Fruit fly (Drosophila melanogaster): ENCODE data around the gene Cmpk.

Cmpk gene

dm6 chr3R:26068135-26068534 is 12.9 kb upstream of the Cmpk start:
- TF ChIP-seq CG13204 (GFP tag; optimal IDR thresholded peaks at IDR 0.05) (no peak), Pif1A (GFP tag; optimal IDR thresholded peaks at IDR 0.05) (no peak), EcR (GFP tag; optimal IDR thresholded peaks at IDR 0.05) (no peak), CG17806 (tag; optimal IDR thresholded peaks at IDR 0.05) (peak; percentile 43), gl (tag; optimal IDR thresholded peaks at IDR 0.05) (no peak), D1 (tag; optimal IDR thresholded peaks at IDR 0.05) (no peak), CG34367 (tag; optimal IDR thresholded peaks at IDR 0.05) (peak; percentile 25), CG8159 (tag; optimal IDR thresholded peaks at IDR 0.05) (peak; percentile 60), Pif1B (GFP tag; optimal IDR thresholded peaks at IDR 0.05) (peak; percentile 15), CG15710 (tag; optimal IDR thresholded peaks at IDR 0.05) (peak; percentile 39), CG4496 (GFP tag; IDR thresholded peaks at IDR 0.05) (no peak), rn (GFP tag; IDR thresholded peaks at IDR 0.05) (no peak), Ets98B (GFP tag; IDR thresholded peaks at IDR 0.05) (no peak), fd96Ca (GFP tag; IDR thresholded peaks at IDR 0.05) (no peak), CG12605 (GFP tag; IDR thresholded peaks at IDR 0.05) (no peak), CG8301 (tag; optimal IDR thresholded peaks at IDR 0.05) (peak; percentile 27), CG10348 (GFP tag; IDR thresholded peaks at IDR 0.05) (no peak), CG14655 (GFP tag; optimal IDR thresholded peaks at IDR 0.05) (peak; percentile 58), CG9948 (tag; optimal IDR thresholded peaks at IDR 0.05) (peak; percentile 40), CG32121 (GFP tag; IDR thresholded peaks at IDR 0.05) (no peak), Snoo (tag; optimal IDR thresholded peaks at IDR 0.05) (peak; percentile 12)

- TF ChIP-seq CG13204 (GFP tag; optimal IDR thresholded peaks at IDR 0.05) (peak; percentile 66), CG4496 (GFP tag; IDR thresholded peaks at IDR 0.05) (no peak)
Measured at dm6 chr3R:26064708-26065107, 9.5 kb upstream of the Cmpk start.

dm6 chr3R:26062911-26063310 is 7.7 kb upstream of the Cmpk start, which contains the start of gene CG14551:
TSS of gene CG14551 (minus strand) at chr3R:26063011.
- no peak for TF ChIP-seq EcR (GFP tag; optimal IDR thresholded peaks at IDR 0.05)
- no peak for TF ChIP-seq Pif1A (GFP tag; optimal IDR thresholded peaks at IDR 0.05)

DNA sequence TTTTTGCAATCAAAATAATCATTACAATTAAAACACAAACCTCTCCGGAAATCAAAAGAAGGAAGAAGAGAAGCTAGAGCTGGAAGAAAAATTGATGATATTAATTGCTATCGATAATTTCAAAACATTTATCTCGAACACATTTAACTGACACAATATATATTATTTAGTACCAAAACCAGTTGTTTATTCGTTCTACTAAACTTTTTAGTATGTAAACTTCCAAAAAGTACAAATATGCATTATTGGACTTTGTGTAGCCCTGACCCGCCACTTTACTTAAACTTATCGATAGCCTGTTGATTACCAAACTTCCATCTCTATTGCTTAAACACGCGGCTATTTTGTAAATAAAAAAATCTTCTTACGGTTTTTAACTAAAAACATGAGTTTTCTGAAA is 4.0 kb upstream of the Cmpk start, which contains the start of the genes RpL34a and Trmt61:
Gene RpL34a, minus strand, starts transcription at position 73 of the 400 bp plus-strand sequence.
Gene Trmt61, plus strand, starts transcription at position 302 of the 400 bp plus-strand sequence.
- peak; percentile 57 for TF ChIP-seq gl (tag; optimal IDR thresholded peaks at IDR 0.05)
- TF ChIP-seq D1 (tag; optimal IDR thresholded peaks at IDR 0.05): no peak
- TF ChIP-seq CG9948 (tag; optimal IDR thresholded peaks at IDR 0.05): peak; percentile 32
- TF ChIP-seq rn (GFP tag; IDR thresholded peaks at IDR 0.05): no peak
- TF ChIP-seq CG4496 (GFP tag; IDR thresholded peaks at IDR 0.05): peak; percentile 71; the same call in 2 of the 3 replicates
- TF ChIP-seq CG17806 (tag; optimal IDR thresholded peaks at IDR 0.05): peak; percentile 36
- peak; percentile 70 for TF ChIP-seq CG34367 (tag; optimal IDR thresholded peaks at IDR 0.05)
- no peak for TF ChIP-seq CG10348 (GFP tag; IDR thresholded peaks at IDR 0.05)
- peak; percentile 68; the same call in 1 of the 2 replicates for TF ChIP-seq CG12605 (GFP tag; IDR thresholded peaks at IDR 0.05)
- peak; percentile 52 for TF ChIP-seq Pif1B (GFP tag; optimal IDR thresholded peaks at IDR 0.05)
- TF ChIP-seq CG14655 (GFP tag; optimal IDR thresholded peaks at IDR 0.05): no peak
- no peak for TF ChIP-seq fd96Ca (GFP tag; IDR thresholded peaks at IDR 0.05)
- peak; percentile 66 for TF ChIP-seq CG15710 (tag; optimal IDR thresholded peaks at IDR 0.05)
- TF ChIP-seq CG13204 (GFP tag; optimal IDR thresholded peaks at IDR 0.05): peak; percentile 12
- peak; percentile 86 for TF ChIP-seq Snoo (tag; optimal IDR thresholded peaks at IDR 0.05)
- TF ChIP-seq CG8159 (tag; optimal IDR thresholded peaks at IDR 0.05): peak; percentile 60
- no peak for TF ChIP-seq EcR (GFP tag; optimal IDR thresholded peaks at IDR 0.05)
- peak; percentile 42; the same call in 1 of the 2 replicates for TF ChIP-seq Ets98B (GFP tag; IDR thresholded peaks at IDR 0.05)
- TF ChIP-seq CG32121 (GFP tag; IDR thresholded peaks at IDR 0.05): peak; percentile 52; the same call in 1 of the 2 replicates
- TF ChIP-seq CG8301 (tag; optimal IDR thresholded peaks at IDR 0.05): peak; percentile 58
- peak; percentile 77 for TF ChIP-seq Pif1A (GFP tag; optimal IDR thresholded peaks at IDR 0.05)

- TF ChIP-seq EcR (GFP tag; optimal IDR thresholded peaks at IDR 0.05) (no peak), CG9948 (tag; optimal IDR thresholded peaks at IDR 0.05) (no peak), CG14655 (GFP tag; optimal IDR thresholded peaks at IDR 0.05) (no peak), CG4496 (GFP tag; IDR thresholded peaks at IDR 0.05) (no peak), D1 (tag; optimal IDR thresholded peaks at IDR 0.05) (no peak), CG32121 (GFP tag; IDR thresholded peaks at IDR 0.05) (no peak), CG13204 (GFP tag; optimal IDR thresholded peaks at IDR 0.05) (no peak), CG10348 (GFP tag; IDR thresholded peaks at IDR 0.05) (no peak), Pif1B (GFP tag; optimal IDR thresholded peaks at IDR 0.05) (no peak), Pif1A (GFP tag; optimal IDR thresholded peaks at IDR 0.05) (no peak), fd96Ca (GFP tag; IDR thresholded peaks at IDR 0.05) (no peak), CG8159 (tag; optimal IDR thresholded peaks at IDR 0.05) (no peak), CG8301 (tag; optimal IDR thresholded peaks at IDR 0.05) (no peak), rn (GFP tag; IDR thresholded peaks at IDR 0.05) (no peak)
Measured at dm6 chr3R:26058066-26058465, 2.8 kb upstream of the Cmpk start, which contains the start of the genes PIG-P and Tcs6. TSS of gene PIG-P (minus strand) at chr3R:26058223. TSS of gene Tcs6 (minus strand) at chr3R:26058223.

DNA sequence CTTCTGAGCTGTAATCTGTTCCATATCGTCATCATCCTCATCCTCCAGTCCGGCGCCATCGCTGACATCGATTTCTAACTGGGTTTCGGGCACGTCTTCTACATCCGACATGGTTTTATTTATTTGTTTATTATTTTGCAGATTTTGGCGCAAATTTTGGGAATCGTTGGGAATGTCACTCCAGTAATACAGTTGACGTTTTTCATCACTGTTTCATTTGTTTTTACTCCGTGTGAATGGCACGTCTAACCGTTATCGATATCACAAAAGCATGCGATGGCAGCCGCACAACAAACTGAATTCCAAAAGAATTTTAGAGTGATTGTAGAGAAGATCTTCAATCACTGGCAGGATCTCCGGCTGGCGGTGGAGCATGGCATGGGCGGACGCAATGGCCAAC is 1.1 kb upstream of the Cmpk start, which contains the start of the genes Sld5 and CG14543:
Gene Sld5, minus strand, starts transcription at position 167 of the 400 bp plus-strand sequence.
Gene CG14543, plus strand, starts transcription at position 250 of the 400 bp plus-strand sequence.
- no peak for TF ChIP-seq Pif1A (GFP tag; optimal IDR thresholded peaks at IDR 0.05)
- TF ChIP-seq Ets98B (GFP tag; IDR thresholded peaks at IDR 0.05): no peak
- TF ChIP-seq gl (tag; optimal IDR thresholded peaks at IDR 0.05): no peak
- TF ChIP-seq EcR (GFP tag; optimal IDR thresholded peaks at IDR 0.05): no peak
- no peak for TF ChIP-seq fd96Ca (GFP tag; IDR thresholded peaks at IDR 0.05)
- no peak for TF ChIP-seq CG15710 (tag; optimal IDR thresholded peaks at IDR 0.05)
- no peak for TF ChIP-seq D1 (tag; optimal IDR thresholded peaks at IDR 0.05)
- no peak for TF ChIP-seq CG34367 (tag; optimal IDR thresholded peaks at IDR 0.05)
- no peak for TF ChIP-seq CG32121 (GFP tag; IDR thresholded peaks at IDR 0.05)
- TF ChIP-seq CG14655 (GFP tag; optimal IDR thresholded peaks at IDR 0.05): no peak
- no peak for TF ChIP-seq CG8301 (tag; optimal IDR thresholded peaks at IDR 0.05)
- TF ChIP-seq CG4496 (GFP tag; IDR thresholded peaks at IDR 0.05): no peak
- TF ChIP-seq CG12605 (GFP tag; IDR thresholded peaks at IDR 0.05): no peak
- no peak for TF ChIP-seq Snoo (tag; optimal IDR thresholded peaks at IDR 0.05)
- TF ChIP-seq CG10348 (GFP tag; IDR thresholded peaks at IDR 0.05): no peak
